Worm (Caenorhabditis elegans) whole organism, L1 larva: ENCODE results near the gene pnp-1.

Experiments
- C04F5.9 ChIP-seq: sonication (generic microtip); optimal IDR thresholded peaks from 2 replicates; lab custom pipeline; 2016; ENCODE audit warnings: missing genetic modification characterization, missing compliant biosample characterization
- C16A3.4 ChIP-seq: fragments of 150-350 bp; optimal IDR thresholded peaks from 2 replicates; lab custom pipeline; 2014; ENCODE audit warnings: missing biosample characterization, missing genetic modification characterization
- Y116A8C.19 ChIP-seq: sonication (generic microtip); optimal IDR thresholded peaks from 2 replicates; lab custom pipeline; 2016; ENCODE audit warnings: missing compliant biosample characterization, missing genetic modification characterization, borderline replicate concordance
- alr-1 ChIP-seq: fragments of 200-800 bp; sonication (Bioruptor generic); optimal IDR thresholded peaks from 2 replicates; lab custom pipeline; 2018; ENCODE audit warnings: borderline replicate concordance, mild to moderate bottlenecking, missing genetic modification characterization, missing compliant biosample characterization
- blmp-1 ChIP-seq: fragments of 150-350 bp; optimal IDR thresholded peaks from 2 replicates; lab custom pipeline; 2014; ENCODE audit warnings: missing biosample characterization, missing genetic modification characterization
- ceh-63 ChIP-seq: fragments of 200-800 bp; sonication (Bioruptor generic); optimal IDR thresholded peaks from 2 replicates; lab custom pipeline; 2018; ENCODE audit warnings: mild to moderate bottlenecking, missing genetic modification characterization, missing compliant biosample characterization
- ceh-8 ChIP-seq: fragments of 200-800 bp; sonication (Bioruptor generic); optimal IDR thresholded peaks from 2 replicates; lab custom pipeline; 2018; ENCODE audit warnings: mild to moderate bottlenecking, missing genetic modification characterization, moderate library complexity, missing compliant biosample characterization
- ceh-82 ChIP-seq, 3 experiments: fragments of 150-350 bp in 1 of 3; sonication (generic microtip) in 2 of 3; optimal IDR thresholded peaks; 2 replicates each; lab custom pipeline; 2014 to 2017; ENCODE audit warnings: missing biosample characterization in 3 of 3, missing genetic modification characterization in 3 of 3
- ceh-88 ChIP-seq: fragments of 200-800 bp; sonication (Bioruptor generic); IDR thresholded peaks from 2 replicates; pipeline ENCODE4 v1.3.6; 2022; ENCODE audit warnings: missing genetic modification characterization, missing compliant biosample characterization
- ceh-90 ChIP-seq: sonication (generic microtip); optimal IDR thresholded peaks from 2 replicates; lab custom pipeline; 2016; ENCODE audit warnings: missing genetic modification characterization, missing compliant biosample characterization
- dpl-1 ChIP-seq, 3 experiments: fragments of 150-350 bp in 2 of 3; sonication (generic microtip) in 1 of 3; optimal IDR thresholded peaks; 2 replicates each; lab custom pipeline; 2014 to 2017; ENCODE audit warnings: missing biosample characterization in 3 of 3, missing genetic modification characterization in 3 of 3, missing genetic modification reagents in 3 of 3
- efl-1 ChIP-seq, 4 experiments: fragments of 150-350 bp; optimal IDR thresholded peaks in 3 of 4; peaks in 1 of 4; 1 replicate in 1 of 4; 2 replicates in 3 of 4; lab custom pipeline; 2014; ENCODE audit warnings: missing biosample characterization in 2 of 4, missing genetic modification characterization in 2 of 4, missing genetic modification reagents in 2 of 4
- egl-27 ChIP-seq, 2 experiments: fragments of 150-350 bp in 1 of 2; sonication (generic microtip); optimal IDR thresholded peaks; 3 replicates each; lab custom pipeline; 2017 to 2018; ENCODE audit warnings: missing biosample characterization in 2 of 2, missing genetic modification characterization in 2 of 2, missing genetic modification reagents in 2 of 2
- ets-5 ChIP-seq: fragments of 200-800 bp; sonication (Bioruptor generic); IDR thresholded peaks from 2 replicates; pipeline ENCODE4 v1.3.6; 2022; ENCODE audit warnings: missing genetic modification characterization, missing compliant biosample characterization
- fkh-8 ChIP-seq: sonication (generic microtip); optimal IDR thresholded peaks from 2 replicates; lab custom pipeline; 2016; ENCODE audit warnings: mild to moderate bottlenecking, missing genetic modification characterization, missing compliant biosample characterization
- fos-1 ChIP-seq: fragments of 150-350 bp; optimal IDR thresholded peaks from 2 replicates; lab custom pipeline; 2014; ENCODE audit warnings: missing biosample characterization, missing genetic modification characterization
- grh-1 ChIP-seq: fragments of 200-800 bp; sonication (Bioruptor generic); IDR thresholded peaks from 2 replicates; pipeline ENCODE4 v1.3.6; 2022; ENCODE audit warnings: missing genetic modification reagents, missing genetic modification characterization, missing compliant biosample characterization
- hpl-2 ChIP-seq: fragments of 150-350 bp; optimal IDR thresholded peaks from 2 replicates; lab custom pipeline; 2014; ENCODE audit warnings: missing biosample characterization, missing genetic modification reagents, missing genetic modification characterization
- lin-14 ChIP-seq: fragments of 200-800 bp; sonication (Bioruptor generic); optimal IDR thresholded peaks from 2 replicates; lab custom pipeline; 2018; ENCODE audit warnings: mild to moderate bottlenecking, missing genetic modification characterization, moderate library complexity, missing compliant biosample characterization
- lin-15B ChIP-seq: fragments of 150-350 bp; sonication (generic microtip); optimal IDR thresholded peaks from 3 replicates; lab custom pipeline; 2014; ENCODE audit warnings: missing biosample characterization, missing genetic modification characterization
- lin-35 ChIP-seq, 2 experiments: fragments of 150-350 bp; optimal IDR thresholded peaks; 2 replicates each; lab custom pipeline; 2014; ENCODE audit warnings: missing biosample characterization in 2 of 2, missing genetic modification characterization in 2 of 2, missing genetic modification reagents in 2 of 2
- lin-39 ChIP-seq: fragments of 150-350 bp; optimal IDR thresholded peaks from 2 replicates; lab custom pipeline; 2014; ENCODE audit warnings: missing biosample characterization, missing genetic modification reagents, missing genetic modification characterization
- lir-3 ChIP-seq: sonication (generic microtip); optimal IDR thresholded peaks from 2 replicates; lab custom pipeline; 2016; ENCODE audit warnings: mild to moderate bottlenecking, missing genetic modification characterization, moderate library complexity, missing compliant biosample characterization; ENCODE audit not compliant: poor library complexity
- lsy-2 ChIP-seq, 2 experiments: fragments of 150-350 bp; optimal IDR thresholded peaks; 2 replicates each; lab custom pipeline; 2014; ENCODE audit warnings: missing biosample characterization in 2 of 2, missing genetic modification characterization in 2 of 2
- mdl-1 ChIP-seq, 2 experiments: fragments of 150-350 bp; optimal IDR thresholded peaks; 2 replicates each; lab custom pipeline; 2014 to 2017; ENCODE audit warnings: missing biosample characterization in 2 of 2, missing genetic modification characterization in 2 of 2, inconsistent platforms in 1 of 2
- nhr-11 ChIP-seq: fragments of 150-350 bp; optimal IDR thresholded peaks from 2 replicates; lab custom pipeline; 2014; ENCODE audit warnings: missing biosample characterization, missing genetic modification characterization
- nhr-19 ChIP-seq: fragments of 200-800 bp; sonication (Bioruptor generic); conservative IDR thresholded peaks from 2 replicates; pipeline ENCODE4 v1.3.6; 2022; ENCODE audit warnings: missing genetic modification characterization, missing compliant biosample characterization
- nhr-237 ChIP-seq: fragments of 150-350 bp; optimal IDR thresholded peaks from 2 replicates; lab custom pipeline; 2014; ENCODE audit warnings: missing biosample characterization, missing genetic modification characterization
- nhr-71 ChIP-seq: sonication (generic microtip); optimal IDR thresholded peaks from 2 replicates; lab custom pipeline; 2016; ENCODE audit warnings: mild to moderate bottlenecking, missing genetic modification characterization, moderate library complexity, missing compliant biosample characterization
- nhr-77 ChIP-seq: fragments of 150-350 bp; optimal IDR thresholded peaks from 2 replicates; lab custom pipeline; 2014; ENCODE audit warnings: missing biosample characterization, missing genetic modification characterization
- nhr-84 ChIP-seq: sonication (generic microtip); optimal IDR thresholded peaks from 2 replicates; lab custom pipeline; 2017; ENCODE audit warnings: missing biosample characterization, missing genetic modification characterization
- nhr-85 ChIP-seq: sonication (generic microtip); peaks from one replicate; lab custom pipeline; 2016; ENCODE audit warnings: missing genetic modification characterization, inconsistent platforms, missing compliant biosample characterization
- nhr-90 ChIP-seq: sonication (generic microtip); optimal IDR thresholded peaks from 2 replicates; lab custom pipeline; 2016; ENCODE audit warnings: mild to moderate bottlenecking, missing genetic modification characterization, missing compliant biosample characterization; ENCODE audit not compliant: poor library complexity
- pag-3 ChIP-seq: sonication (generic microtip); optimal IDR thresholded peaks from 2 replicates; lab custom pipeline; 2017; ENCODE audit warnings: missing genetic modification characterization, mild to moderate bottlenecking, missing compliant biosample characterization, antibody characterized with exemption, borderline replicate concordance; ENCODE audit not compliant: insufficient read depth
- pqm-1 ChIP-seq: sonication (generic microtip); optimal IDR thresholded peaks from 3 replicates; lab custom pipeline; 2017; ENCODE audit warnings: missing biosample characterization, missing genetic modification characterization
- rnt-1 ChIP-seq: sonication (generic microtip); optimal IDR thresholded peaks from 2 replicates; lab custom pipeline; 2016; ENCODE audit warnings: mild to moderate bottlenecking, missing genetic modification characterization, moderate library complexity, missing compliant biosample characterization
- snpc-4 ChIP-seq: fragments of 150-350 bp; optimal IDR thresholded peaks from 2 replicates; lab custom pipeline; 2014; ENCODE audit warnings: missing biosample characterization, missing genetic modification characterization
- snu-23 ChIP-seq: sonication (generic microtip); optimal IDR thresholded peaks from 2 replicates; lab custom pipeline; 2016; ENCODE audit warnings: missing genetic modification characterization, missing compliant biosample characterization
- sptf-1 ChIP-seq: fragments of 150-350 bp; optimal IDR thresholded peaks from 2 replicates; lab custom pipeline; 2014; ENCODE audit warnings: missing biosample characterization, missing genetic modification characterization
- tlp-1 ChIP-seq: fragments of 150-350 bp; optimal IDR thresholded peaks from 2 replicates; lab custom pipeline; 2014; ENCODE audit warnings: missing biosample characterization, missing genetic modification characterization
- unc-30 ChIP-seq: sonication (generic microtip); optimal IDR thresholded peaks from 2 replicates; lab custom pipeline; 2017; ENCODE audit warnings: missing biosample characterization, missing genetic modification characterization
- ztf-11 ChIP-seq, 2 experiments: sonication (generic microtip); optimal IDR thresholded peaks; 2 replicates each; lab custom pipeline; 2016 to 2017; ENCODE audit warnings: missing genetic modification characterization in 2 of 2, missing biosample characterization in 1 of 2, missing compliant biosample characterization in 1 of 2
- ztf-4 ChIP-seq: fragments of 150-350 bp; optimal IDR thresholded peaks from 2 replicates; lab custom pipeline; 2014; ENCODE audit warnings: missing biosample characterization, missing genetic modification characterization

pnp-1 gene

ce11 chrIV:309526-309925, 11.4 kb upstream of the pnp-1 start (continued):
- TF ChIP-seq nhr-19 (GFP tag; lab: Robert Waterston, UW) (peak; percentile 52), ceh-63 (no peak), lin-35 (GFP tag; optimal IDR thresholded peaks at IDR 0.05; lab: Kevin White, UChicago) (peak in 1 of 2 experiments; percentile 74), lin-15B (tag; lab: Kevin White, UChicago) (no peak), nhr-90 (tag; lab: Kevin White, UChicago) (peak; percentile 46)

- TF ChIP-seq Y116A8C.19 (tag; lab: Kevin White, UChicago): no peak
- no peak for TF ChIP-seq nhr-77 (tag; lab: Kevin White, UChicago)
- TF ChIP-seq dpl-1 (GFP tag; optimal IDR thresholded peaks at IDR 0.05; lab: Kevin White, UChicago): no peak
- TF ChIP-seq unc-30 (tag; lab: Kevin White, UChicago): no peak
- no peak for TF ChIP-seq ets-5
- no peak for TF ChIP-seq ztf-11 (tag; optimal IDR thresholded peaks at IDR 0.05; lab: Kevin White, UChicago)
- no peak for TF ChIP-seq ceh-88
- no peak for TF ChIP-seq nhr-85 (tag; lab: Kevin White, UChicago)
- no peak for TF ChIP-seq ceh-90 (tag; lab: Kevin White, UChicago)
- no peak for TF ChIP-seq lir-3 (tag; lab: Kevin White, UChicago)
- no peak for TF ChIP-seq nhr-11 (tag; lab: Kevin White, UChicago)
- no peak for TF ChIP-seq nhr-237
- TF ChIP-seq egl-27 (tag; optimal IDR thresholded peaks at IDR 0.05; lab: Kevin White, UChicago): no peak
- TF ChIP-seq C04F5.9 (tag; lab: Kevin White, UChicago): no peak
- TF ChIP-seq fos-1 (tag; lab: Kevin White, UChicago): no peak
- TF ChIP-seq blmp-1 (tag; lab: Kevin White, UChicago): no peak
- TF ChIP-seq lin-39: no peak
- TF ChIP-seq alr-1: no peak
- TF ChIP-seq, all 84 proteins: peak for 0
Observed at ce11 chrIV:307205-307604, 9.1 kb upstream of the pnp-1 start, which contains the start of gene swt-1. TSS of gene swt-1 (plus strand) at chrIV:307505.

ce11 chrIV:306572-306971, 8.5 kb upstream of the pnp-1 start:
- TF ChIP-seq snu-23 (GFP tag; lab: Kevin White, UChicago) (peak; percentile 36), lin-35 (GFP tag; optimal IDR thresholded peaks at IDR 0.05; lab: Kevin White, UChicago) (peak in 1 of 2 experiments; percentile 14), lin-14 (GFP tag; lab: Kevin White, UChicago) (peak; percentile 72), rnt-1 (tag; lab: Kevin White, UChicago) (peak; percentile 46), nhr-19 (GFP tag; lab: Robert Waterston, UW) (peak; percentile 37; the same call in 1 of the 2 replicates), snpc-4 (no peak), ztf-4 (tag; lab: Kevin White, UChicago) (no peak), ceh-82 (tag; optimal IDR thresholded peaks at IDR 0.05; lab: Kevin White, UChicago) (peak in 1 of 3 experiments; percentile 37), nhr-71 (tag; lab: Kevin White, UChicago) (peak; percentile 44), efl-1 (optimal IDR thresholded peaks at IDR 0.05; lab: Kevin White, UChicago) (peak; percentile 15 to 38), efl-1 (GFP tag; optimal IDR thresholded peaks at IDR 0.05 in 1 of 2; lab: Kevin White, UChicago) (peak in 1 of 2 experiments; percentile 11), nhr-237 (no peak), pag-3 (tag; lab: Kevin White, UChicago) (no peak), lsy-2 (tag; optimal IDR thresholded peaks at IDR 0.05; lab: Kevin White, UChicago) (peak in 1 of 2 experiments; percentile 23), nhr-85 (tag; lab: Kevin White, UChicago) (no peak)

ce11 chrIV:305101-305500, 7.0 kb upstream of the pnp-1 start:
- TF ChIP-seq mdl-1 (tag; optimal IDR thresholded peaks at IDR 0.05; lab: Kevin White, UChicago): no peak
- TF ChIP-seq tlp-1 (tag; lab: Kevin White, UChicago): no peak
- TF ChIP-seq Y116A8C.19 (tag; lab: Kevin White, UChicago): no peak
- no peak for TF ChIP-seq ceh-8 (GFP tag; lab: Kevin White, UChicago)
- no peak for TF ChIP-seq C16A3.4
- no peak for TF ChIP-seq hpl-2
- no peak for TF ChIP-seq grh-1 (GFP tag; lab: Robert Waterston, UW)
- no peak for TF ChIP-seq ets-5
- TF ChIP-seq sptf-1: no peak
- TF ChIP-seq ceh-82 (tag; optimal IDR thresholded peaks at IDR 0.05; lab: Kevin White, UChicago): no peak
- TF ChIP-seq pqm-1 (tag; lab: Kevin White, UChicago): no peak
- no peak for TF ChIP-seq efl-1 (optimal IDR thresholded peaks at IDR 0.05; lab: Kevin White, UChicago)
- no peak for TF ChIP-seq efl-1 (GFP tag; optimal IDR thresholded peaks at IDR 0.05 in 1 of 2; lab: Kevin White, UChicago)
- TF ChIP-seq fkh-8 (tag; lab: Kevin White, UChicago): no peak
- no peak for TF ChIP-seq nhr-84 (tag; lab: Kevin White, UChicago)
- no peak for TF ChIP-seq nhr-71 (tag; lab: Kevin White, UChicago)
- no peak for TF ChIP-seq snu-23 (GFP tag; lab: Kevin White, UChicago)
